Worm (Caenorhabditis elegans) whole organism, L1 larva: Measurements from ENCODE around the gene C06A1.6.
A peak's percentile ranks its signal among the peaks of the same experiment; 100 is the strongest.

Experiments used
- C04F5.9 ChIP-seq: sonication (generic microtip); optimal IDR thresholded peaks from 2 replicates; lab custom pipeline; 2016; ENCODE audit warnings: missing genetic modification characterization, missing compliant biosample characterization
- C16A3.4 ChIP-seq: fragments of 150-350 bp; optimal IDR thresholded peaks from 2 replicates; lab custom pipeline; 2014; ENCODE audit warnings: missing biosample characterization, missing genetic modification characterization
- C34B4.2 ChIP-seq: sonication (generic microtip); optimal IDR thresholded peaks from 2 replicates; lab custom pipeline; 2017; ENCODE audit warnings: mild to moderate bottlenecking, missing genetic modification characterization, missing compliant biosample characterization
- F16B12.6 ChIP-seq: fragments of 150-350 bp; optimal IDR thresholded peaks from 2 replicates; lab custom pipeline; 2014; ENCODE audit warnings: missing biosample characterization, missing genetic modification characterization
- aha-1 ChIP-seq: fragments of 150-350 bp; optimal IDR thresholded peaks from 2 replicates; lab custom pipeline; 2014; ENCODE audit warnings: missing biosample characterization, missing genetic modification characterization
- aly-2 ChIP-seq: fragments of 150-350 bp; optimal IDR thresholded peaks from 2 replicates; lab custom pipeline; 2014; ENCODE audit warnings: missing biosample characterization, missing genetic modification characterization
- ceh-63 ChIP-seq: fragments of 200-800 bp; sonication (Bioruptor generic); optimal IDR thresholded peaks from 2 replicates; lab custom pipeline; 2018; ENCODE audit warnings: mild to moderate bottlenecking, missing genetic modification characterization, missing compliant biosample characterization
- ceh-8 ChIP-seq: fragments of 200-800 bp; sonication (Bioruptor generic); optimal IDR thresholded peaks from 2 replicates; lab custom pipeline; 2018; ENCODE audit warnings: mild to moderate bottlenecking, missing genetic modification characterization, moderate library complexity, missing compliant biosample characterization
- ceh-82 ChIP-seq, 3 experiments: fragments of 150-350 bp in 1 of 3; sonication (generic microtip) in 2 of 3; optimal IDR thresholded peaks; 2 replicates each; lab custom pipeline; 2014 to 2017; ENCODE audit warnings: missing biosample characterization in 3 of 3, missing genetic modification characterization in 3 of 3
- efl-1 ChIP-seq, 4 experiments: fragments of 150-350 bp; optimal IDR thresholded peaks in 3 of 4; peaks in 1 of 4; 1 replicate in 1 of 4; 2 replicates in 3 of 4; lab custom pipeline; 2014; ENCODE audit warnings: missing biosample characterization in 2 of 4, missing genetic modification characterization in 2 of 4, missing genetic modification reagents in 2 of 4
- efl-3 ChIP-seq: fragments of 200-800 bp; sonication (Bioruptor generic); optimal IDR thresholded peaks from 2 replicates; lab custom pipeline; 2018; ENCODE audit warnings: mild to moderate bottlenecking, missing genetic modification characterization, missing compliant biosample characterization
- elt-3 ChIP-seq, 6 experiments: fragments of 150-350 bp in 1 of 6; sonication (generic microtip); optimal IDR thresholded peaks; 2 replicates each; lab custom pipeline; 2017 to 2018; ENCODE audit warnings: missing biosample characterization in 6 of 6, missing genetic modification characterization in 6 of 6, inconsistent platforms in 1 of 6
- ets-5 ChIP-seq: fragments of 200-800 bp; sonication (Bioruptor generic); IDR thresholded peaks from 2 replicates; pipeline ENCODE4 v1.3.6; 2022; ENCODE audit warnings: missing genetic modification characterization, missing compliant biosample characterization
- fkh-4 ChIP-seq: sonication (generic microtip); optimal IDR thresholded peaks from 2 replicates; lab custom pipeline; 2016; ENCODE audit warnings: missing compliant biosample characterization, missing genetic modification characterization, borderline replicate concordance
- fos-1 ChIP-seq: fragments of 150-350 bp; optimal IDR thresholded peaks from 2 replicates; lab custom pipeline; 2014; ENCODE audit warnings: missing biosample characterization, missing genetic modification characterization
- grh-1 ChIP-seq: fragments of 200-800 bp; sonication (Bioruptor generic); IDR thresholded peaks from 2 replicates; pipeline ENCODE4 v1.3.6; 2022; ENCODE audit warnings: missing genetic modification reagents, missing genetic modification characterization, missing compliant biosample characterization
- hlh-17 ChIP-seq: fragments of 200-800 bp; sonication (Bioruptor generic); optimal IDR thresholded peaks from 2 replicates; lab custom pipeline; 2018; ENCODE audit warnings: missing genetic modification characterization, mild to moderate bottlenecking, missing compliant biosample characterization, moderate library complexity, borderline replicate concordance
- irx-1 ChIP-seq: sonication (generic microtip); optimal IDR thresholded peaks from 2 replicates; lab custom pipeline; 2016; ENCODE audit warnings: missing genetic modification characterization, missing compliant biosample characterization
- isw-1 ChIP-seq: fragments of 200-800 bp; sonication (Bioruptor generic); IDR thresholded peaks from 2 replicates; pipeline ENCODE4 v1.3.6; 2022; ENCODE audit warnings: missing genetic modification characterization, missing compliant biosample characterization
- lin-13 ChIP-seq: fragments of 150-350 bp; optimal IDR thresholded peaks from 2 replicates; lab custom pipeline; 2014; ENCODE audit warnings: missing biosample characterization, missing genetic modification reagents, missing genetic modification characterization
- lin-14 ChIP-seq: fragments of 200-800 bp; sonication (Bioruptor generic); optimal IDR thresholded peaks from 2 replicates; lab custom pipeline; 2018; ENCODE audit warnings: mild to moderate bottlenecking, missing genetic modification characterization, moderate library complexity, missing compliant biosample characterization
- lin-35 ChIP-seq, 2 experiments: fragments of 150-350 bp; optimal IDR thresholded peaks; 2 replicates each; lab custom pipeline; 2014; ENCODE audit warnings: missing biosample characterization in 2 of 2, missing genetic modification characterization in 2 of 2, missing genetic modification reagents in 2 of 2
- lin-39 ChIP-seq: fragments of 150-350 bp; optimal IDR thresholded peaks from 2 replicates; lab custom pipeline; 2014; ENCODE audit warnings: missing biosample characterization, missing genetic modification reagents, missing genetic modification characterization
- lsy-2 ChIP-seq, 2 experiments: fragments of 150-350 bp; optimal IDR thresholded peaks; 2 replicates each; lab custom pipeline; 2014; ENCODE audit warnings: missing biosample characterization in 2 of 2, missing genetic modification characterization in 2 of 2
- mab-9 ChIP-seq: fragments of 200-800 bp; sonication (Bioruptor generic); IDR thresholded peaks from 2 replicates; pipeline ENCODE4 v1.3.6; 2022; ENCODE audit warnings: missing genetic modification reagents, missing genetic modification characterization, missing compliant biosample characterization
- mdl-1 ChIP-seq, 2 experiments: fragments of 150-350 bp; optimal IDR thresholded peaks; 2 replicates each; lab custom pipeline; 2014 to 2017; ENCODE audit warnings: missing biosample characterization in 2 of 2, missing genetic modification characterization in 2 of 2, inconsistent platforms in 1 of 2
- mef-2 ChIP-seq: fragments of 150-350 bp; optimal IDR thresholded peaks from 2 replicates; lab custom pipeline; 2014; ENCODE audit warnings: missing biosample characterization, missing genetic modification characterization
- nhr-11 ChIP-seq: fragments of 150-350 bp; optimal IDR thresholded peaks from 2 replicates; lab custom pipeline; 2014; ENCODE audit warnings: missing biosample characterization, missing genetic modification characterization
- nhr-19 ChIP-seq: fragments of 200-800 bp; sonication (Bioruptor generic); conservative IDR thresholded peaks from 2 replicates; pipeline ENCODE4 v1.3.6; 2022; ENCODE audit warnings: missing genetic modification characterization, missing compliant biosample characterization
- nhr-237 ChIP-seq: fragments of 150-350 bp; optimal IDR thresholded peaks from 2 replicates; lab custom pipeline; 2014; ENCODE audit warnings: missing biosample characterization, missing genetic modification characterization
- nhr-28 ChIP-seq: fragments of 150-350 bp; optimal IDR thresholded peaks from 2 replicates; lab custom pipeline; 2014; ENCODE audit warnings: missing biosample characterization, missing genetic modification characterization
- nhr-71 ChIP-seq: sonication (generic microtip); optimal IDR thresholded peaks from 2 replicates; lab custom pipeline; 2016; ENCODE audit warnings: mild to moderate bottlenecking, missing genetic modification characterization, moderate library complexity, missing compliant biosample characterization
- nhr-76 ChIP-seq: sonication (generic microtip); optimal IDR thresholded peaks from 2 replicates; lab custom pipeline; 2017; ENCODE audit warnings: missing biosample characterization, missing genetic modification characterization
- nhr-77 ChIP-seq: fragments of 150-350 bp; optimal IDR thresholded peaks from 2 replicates; lab custom pipeline; 2014; ENCODE audit warnings: missing biosample characterization, missing genetic modification characterization
- nhr-85 ChIP-seq: sonication (generic microtip); peaks from one replicate; lab custom pipeline; 2016; ENCODE audit warnings: missing genetic modification characterization, inconsistent platforms, missing compliant biosample characterization
- pax-3 ChIP-seq: fragments of 200-800 bp; sonication (Bioruptor generic); optimal IDR thresholded peaks from 2 replicates; lab custom pipeline; 2018; ENCODE audit warnings: mild to moderate bottlenecking, missing genetic modification characterization, moderate library complexity, missing compliant biosample characterization
- pqm-1 ChIP-seq: sonication (generic microtip); optimal IDR thresholded peaks from 3 replicates; lab custom pipeline; 2017; ENCODE audit warnings: missing biosample characterization, missing genetic modification characterization
- rnt-1 ChIP-seq: sonication (generic microtip); optimal IDR thresholded peaks from 2 replicates; lab custom pipeline; 2016; ENCODE audit warnings: mild to moderate bottlenecking, missing genetic modification characterization, moderate library complexity, missing compliant biosample characterization
- snu-23 ChIP-seq: sonication (generic microtip); optimal IDR thresholded peaks from 2 replicates; lab custom pipeline; 2016; ENCODE audit warnings: missing genetic modification characterization, missing compliant biosample characterization
- sup-37 ChIP-seq: fragments of 200-800 bp; sonication (Bioruptor generic); optimal IDR thresholded peaks from 2 replicates; lab custom pipeline; 2018; ENCODE audit warnings: mild to moderate bottlenecking, missing genetic modification characterization, missing compliant biosample characterization
- unc-130 ChIP-seq: fragments of 150-350 bp; optimal IDR thresholded peaks from 2 replicates; lab custom pipeline; 2017; ENCODE audit warnings: missing biosample characterization, missing genetic modification characterization, inconsistent platforms
- unc-62 ChIP-seq: fragments of 150-350 bp; optimal IDR thresholded peaks from 2 replicates; lab custom pipeline; 2014; ENCODE audit warnings: missing biosample characterization, missing genetic modification reagents, missing genetic modification characterization
- ztf-11 ChIP-seq, 2 experiments: sonication (generic microtip); optimal IDR thresholded peaks; 2 replicates each; lab custom pipeline; 2016 to 2017; ENCODE audit warnings: missing genetic modification characterization in 2 of 2, missing biosample characterization in 1 of 2, missing compliant biosample characterization in 1 of 2

Gene C06A1.6

ce11 chrII:10547803-10548693 lies 16.4 kb downstream of the C06A1.6 start (continued):
- TF ChIP-seq nhr-11 (tag; lab: Kevin White, UChicago) (no peak), irx-1 (tag; lab: Kevin White, UChicago) (no peak), mab-9 (peak; percentile 67; the same call in 1 of the 2 replicates), mef-2 (peak; percentile 18), unc-130 (tag; lab: Kevin White, UChicago) (no peak), ceh-63 (GFP tag; lab: Kevin White, UChicago) (no peak), ztf-11 (tag; optimal IDR thresholded peaks at IDR 0.05; lab: Kevin White, UChicago) (peak in 1 of 2 experiments; percentile 35), C34B4.2 (tag; lab: Kevin White, UChicago) (no peak), ceh-8 (GFP tag; lab: Kevin White, UChicago) (no peak), elt-3 (tag; optimal IDR thresholded peaks at IDR 0.05; lab: Kevin White, UChicago) (peak in 1 of 6 experiments; percentile 18), efl-1 (optimal IDR thresholded peaks at IDR 0.05; lab: Kevin White, UChicago) (no peak), efl-1 (GFP tag; optimal IDR thresholded peaks at IDR 0.05 in 1 of 2; lab: Kevin White, UChicago) (peak in 1 of 2 experiments; percentile 94), nhr-19 (GFP tag; lab: Robert Waterston, UW) (0 out of 2 replicates have a peak, but pooled peaks have one; percentile 1), lin-13 (peak; percentile 35), F16B12.6 (no peak), unc-62 (GFP tag; lab: Kevin White, UChicago) (no peak), fkh-4 (tag; lab: Kevin White, UChicago) (no peak), C04F5.9 (tag; lab: Kevin White, UChicago) (no peak), nhr-85 (tag; lab: Kevin White, UChicago) (no peak), nhr-76 (no peak), fos-1 (tag; lab: Kevin White, UChicago) (no peak), aly-2 (tag; lab: Kevin White, UChicago) (peak; percentile 28), lin-14 (GFP tag; lab: Kevin White, UChicago) (peak; percentile 63), efl-3 (GFP tag; lab: Kevin White, UChicago) (no peak), mdl-1 (tag; optimal IDR thresholded peaks at IDR 0.05; lab: Kevin White, UChicago) (peak in 1 of 2 experiments; percentile 28), snu-23 (peak; percentile 24), ceh-82 (tag; optimal IDR thresholded peaks at IDR 0.05; lab: Kevin White, UChicago) (no peak), nhr-77 (tag; lab: Kevin White, UChicago) (no peak), pax-3 (tag; lab: Kevin White, UChicago) (peak; percentile 22), nhr-71 (tag; lab: Kevin White, UChicago) (peak; percentile 60), lsy-2 (tag; optimal IDR thresholded peaks at IDR 0.05; lab: Kevin White, UChicago) (peak; percentile 2 to 17), isw-1 (GFP tag; lab: Robert Waterston, UW) (no peak), C16A3.4 (tag; lab: Kevin White, UChicago) (no peak), nhr-28 (tag; lab: Kevin White, UChicago) (no peak)

ce11 chrII:10547311-10547710 lies 17.2 kb downstream of the C06A1.6 start:
- TF ChIP-seq nhr-19 (GFP tag; lab: Robert Waterston, UW), result no peak
- peak in 1 of 2 experiments; percentile 3 for TF ChIP-seq lin-35 (GFP tag; optimal IDR thresholded peaks at IDR 0.05; lab: Kevin White, UChicago)
- TF ChIP-seq grh-1 (GFP tag; lab: Robert Waterston, UW), result peak; percentile 33; the same call in 1 of the 2 replicates
- TF ChIP-seq ets-5 (GFP tag; lab: Robert Waterston, UW), result 0 out of 2 replicates have a peak, but pooled peaks have one; percentile 44
- TF ChIP-seq aly-2 (tag; lab: Kevin White, UChicago), result no peak
- peak; percentile 67 for TF ChIP-seq nhr-85 (tag; lab: Kevin White, UChicago)
- TF ChIP-seq, all 84 proteins: peak for 4

- TF ChIP-seq snu-23, result peak; percentile 6
- TF ChIP-seq lin-39 (tag; lab: Kevin White, UChicago), result no peak
- TF ChIP-seq sup-37 (GFP tag; lab: Kevin White, UChicago), result no peak
- no peak for TF ChIP-seq nhr-11 (tag; lab: Kevin White, UChicago)
- no peak for TF ChIP-seq F16B12.6
- TF ChIP-seq lin-14 (GFP tag; lab: Kevin White, UChicago), result no peak
- no peak for TF ChIP-seq aha-1
- TF ChIP-seq mef-2, result no peak
- no peak for TF ChIP-seq ceh-82 (tag; optimal IDR thresholded peaks at IDR 0.05; lab: Kevin White, UChicago)
- peak in 1 of 2 experiments; percentile 8 for TF ChIP-seq ztf-11 (tag; optimal IDR thresholded peaks at IDR 0.05; lab: Kevin White, UChicago)
- TF ChIP-seq lsy-2 (tag; optimal IDR thresholded peaks at IDR 0.05; lab: Kevin White, UChicago), result peak in 1 of 2 experiments; percentile 13
- no peak for TF ChIP-seq ceh-63 (GFP tag; lab: Kevin White, UChicago)
- TF ChIP-seq hlh-17 (GFP tag; lab: Kevin White, UChicago), result no peak
- no peak for TF ChIP-seq nhr-76
- no peak for TF ChIP-seq nhr-237 (tag; lab: Kevin White, UChicago)
- peak; percentile 43 for TF ChIP-seq nhr-71 (tag; lab: Kevin White, UChicago)
- no peak for TF ChIP-seq mdl-1 (tag; optimal IDR thresholded peaks at IDR 0.05; lab: Kevin White, UChicago)
- no peak for TF ChIP-seq ceh-8 (GFP tag; lab: Kevin White, UChicago)
- no peak for TF ChIP-seq efl-1 (optimal IDR thresholded peaks at IDR 0.05; lab: Kevin White, UChicago)
- peak in 1 of 2 experiments; percentile 81 for TF ChIP-seq efl-1 (GFP tag; optimal IDR thresholded peaks at IDR 0.05 in 1 of 2; lab: Kevin White, UChicago)
- TF ChIP-seq nhr-19 (GFP tag; lab: Robert Waterston, UW), result no peak
- TF ChIP-seq pqm-1 (tag; lab: Kevin White, UChicago), result no peak
- no peak for TF ChIP-seq pax-3 (tag; lab: Kevin White, UChicago)
- no peak for TF ChIP-seq lin-13
- TF ChIP-seq rnt-1 (tag; lab: Kevin White, UChicago), result peak; percentile 31
Observed at ce11 chrII:10546784-10547087, 17.7 kb downstream of the C06A1.6 start.
